Worm (Caenorhabditis elegans) whole organism, late embryonic: ENCODE measurements around the gene C49A9.4.

Experiments
- F13H6.1 ChIP-seq: sonication (generic microtip); optimal IDR thresholded peaks from 2 replicates; lab custom pipeline; 2016; ENCODE audit warnings: missing genetic modification characterization, missing compliant biosample characterization
- ama-1 ChIP-seq: fragments of 150-350 bp; optimal IDR thresholded peaks from 2 replicates; lab custom pipeline; 2014
- hlh-30 ChIP-seq: sonication (generic microtip); optimal IDR thresholded peaks from 2 replicates; lab custom pipeline; 2017; ENCODE audit warnings: antibody characterized with exemption, missing genetic modification characterization, missing compliant biosample characterization; ENCODE audit not compliant: insufficient read depth
- nhr-11 ChIP-seq: fragments of 150-350 bp; optimal IDR thresholded peaks from 2 replicates; lab custom pipeline; 2014; ENCODE audit warnings: missing biosample characterization, missing genetic modification characterization
- pqm-1 ChIP-seq: sonication (generic microtip); optimal IDR thresholded peaks from 2 replicates; lab custom pipeline; 2016; ENCODE audit warnings: missing genetic modification characterization, missing compliant biosample characterization

ce11 chrIV:6227974-6228373 is 8.5 kb downstream of the C49A9.4 start, which contains the start of gene C49A9.1:
- TF ChIP-seq nhr-11 (tag; lab: Kevin White, UChicago), result no peak
- no peak for TF ChIP-seq F13H6.1 (tag; lab: Kevin White, UChicago)
- TF ChIP-seq pqm-1 (tag; lab: Kevin White, UChicago), result no peak
- no peak for TF ChIP-seq ama-1 (lab: Kevin White, UChicago)
- no peak for TF ChIP-seq hlh-30 (tag; lab: Kevin White, UChicago)
